Worm (Caenorhabditis elegans): ENCODE data around the gene E04F6.15.

ce11 chrII:7161512-7161911, 48.6 kb downstream of the E04F6.15 start, which contains the start of gene C27H5.12:
- TF ChIP-seq egl-27 (tag; optimal IDR thresholded peaks at IDR 0.05), result no peak
- no peak for TF ChIP-seq nhr-12 (tag; optimal IDR thresholded peaks at IDR 0.05)
- TF ChIP-seq ztf-4 (tag; optimal IDR thresholded peaks at IDR 0.05), result no peak
- no peak for TF ChIP-seq nhr-77 (tag; optimal IDR thresholded peaks at IDR 0.05)
- no peak for TF ChIP-seq aly-2 (tag; optimal IDR thresholded peaks at IDR 0.05)
- no peak for TF ChIP-seq rnt-1 (tag; optimal IDR thresholded peaks at IDR 0.05)
- TF ChIP-seq lsy-2 (tag; optimal IDR thresholded peaks at IDR 0.05), result no peak
- TF ChIP-seq elt-3 (tag; optimal IDR thresholded peaks at IDR 0.05), result no peak
- TF ChIP-seq nhr-11 (tag; optimal IDR thresholded peaks at IDR 0.05), result no peak
- TF ChIP-seq Y116A8C.19 (tag; optimal IDR thresholded peaks at IDR 0.05; ENCODE audit: borderline replicate concordance), result no peak
- no peak for TF ChIP-seq C16A3.4 (tag; optimal IDR thresholded peaks at IDR 0.05)
- TF ChIP-seq unc-130 (tag; optimal IDR thresholded peaks at IDR 0.05), result no peak

Measured in whole organism, L1 larva.